Fruit fly (Drosophila melanogaster) whole organism, embryonic: ENCODE measurements around the gene CG17764.

Experiments used
- Adf1 ChIP-seq: fragments of 200-800 bp; sonication (Bioruptor generic); IDR thresholded peaks from 2 replicates; pipeline ENCODE4 v1.3.6; 2022; ENCODE audit warnings: missing biosample characterization, missing genetic modification characterization
- Bteb2 ChIP-seq: fragments of 200-800 bp; sonication (Bioruptor generic); optimal IDR thresholded peaks from 2 replicates; lab custom pipeline; 2016; ENCODE audit warnings: missing biosample characterization, missing genetic modification characterization
- CG12391 ChIP-seq: fragments of 200-800 bp; sonication (Bioruptor generic); optimal IDR thresholded peaks from 3 replicates; lab custom pipeline; 2018; ENCODE audit warnings: missing biosample characterization, mild to moderate bottlenecking, missing genetic modification characterization, moderate library complexity
- CG12942 ChIP-seq: fragments of 200-800 bp; sonication (Bioruptor generic); optimal IDR thresholded peaks from 3 replicates; lab custom pipeline; 2016; ENCODE audit warnings: missing biosample characterization, missing genetic modification characterization
- CG15073 ChIP-seq: fragments of 200-800 bp; sonication (Bioruptor generic); optimal IDR thresholded peaks from 2 replicates; lab custom pipeline; 2016; ENCODE audit warnings: missing biosample characterization, missing genetic modification characterization
- CG15269 ChIP-seq: fragments of 200-800 bp; sonication (Bioruptor generic); optimal IDR thresholded peaks from 2 replicates; lab custom pipeline; 2018; ENCODE audit warnings: missing biosample characterization, mild to moderate bottlenecking, missing genetic modification characterization, moderate library complexity
- CG15479 ChIP-seq: fragments of 200-800 bp; sonication (Bioruptor generic); optimal IDR thresholded peaks from 3 replicates; lab custom pipeline; 2019; ENCODE audit warnings: missing biosample characterization, mild to moderate bottlenecking, missing genetic modification characterization, moderate library complexity
- CG17612 ChIP-seq: fragments of 200-800 bp; sonication (Bioruptor generic); IDR thresholded peaks from 2 replicates; pipeline ENCODE4 v1.3.6; 2022; ENCODE audit warnings: missing biosample characterization, missing genetic modification characterization
- CG17802 ChIP-seq: fragments of 200-800 bp; sonication (Bioruptor generic); optimal IDR thresholded peaks from 2 replicates; lab custom pipeline; 2018; ENCODE audit warnings: missing biosample characterization, mild to moderate bottlenecking, missing genetic modification characterization, moderate library complexity
- CG18011 ChIP-seq: fragments of 200-800 bp; sonication (Bioruptor generic); optimal IDR thresholded peaks from 2 replicates; lab custom pipeline; 2017; ENCODE audit warnings: missing biosample characterization, missing genetic modification characterization, mild to moderate bottlenecking, moderate library complexity, missing genotype
- CG18764 ChIP-seq: fragments of 200-800 bp; sonication (Bioruptor generic); optimal IDR thresholded peaks from 3 replicates; lab custom pipeline; 2016; ENCODE audit warnings: missing biosample characterization, missing genetic modification characterization
- CG2712 ChIP-seq: fragments of 200-800 bp; optimal IDR thresholded peaks from 3 replicates; lab custom pipeline; 2019; ENCODE audit warnings: missing biosample characterization, mild to moderate bottlenecking, missing genetic modification characterization, moderate library complexity
- CG3281 ChIP-seq: fragments of 200-800 bp; sonication (Bioruptor generic); optimal IDR thresholded peaks from 3 replicates; lab custom pipeline; 2017; ENCODE audit warnings: missing biosample characterization, mild to moderate bottlenecking, missing genetic modification characterization
- CG3726 ChIP-seq: fragments of 200-800 bp; sonication (Bioruptor generic); IDR thresholded peaks from 3 replicates; pipeline ENCODE4, ENCODE4 v1.3.6; 2022; ENCODE audit warnings: missing biosample characterization, missing genetic modification characterization
- CG3847 ChIP-seq: fragments of 200-800 bp; sonication (Bioruptor generic); IDR thresholded peaks from 2 replicates; pipeline ENCODE4 v1.3.6; 2022; ENCODE audit warnings: missing biosample characterization, missing genetic modification characterization
- CG4328 ChIP-seq: fragments of 200-800 bp; sonication (Bioruptor generic); optimal IDR thresholded peaks from 3 replicates; lab custom pipeline; 2017; ENCODE audit warnings: missing biosample characterization, missing genetic modification reagents, missing genetic modification characterization
- CG6254 ChIP-seq: fragments of 200-800 bp; sonication (Bioruptor generic); optimal IDR thresholded peaks from 3 replicates; lab custom pipeline; 2017; ENCODE audit warnings: mild to moderate bottlenecking, missing biosample characterization, missing genetic modification reagents, missing genetic modification characterization
- CG7745 ChIP-seq: fragments of 200-800 bp; sonication (Bioruptor generic); optimal IDR thresholded peaks from 2 replicates; lab custom pipeline; 2018; ENCODE audit warnings: missing biosample characterization, mild to moderate bottlenecking, missing genetic modification characterization, moderate library complexity
- CG9797 ChIP-seq: fragments of 200-800 bp; sonication (Bioruptor generic); optimal IDR thresholded peaks from 3 replicates; lab custom pipeline; 2018; ENCODE audit warnings: missing biosample characterization, mild to moderate bottlenecking, missing genetic modification characterization
- CoRest ChIP-seq: fragments of 200-800 bp; sonication (Bioruptor generic); optimal IDR thresholded peaks from 3 replicates; lab custom pipeline; 2018; ENCODE audit warnings: missing biosample characterization, mild to moderate bottlenecking, missing genetic modification characterization, moderate library complexity
- D ChIP-seq, 2 experiments: fragments of 200-800 bp in 1 of 2; fragments of >200 bp in 1 of 2; sonication (Bioruptor generic) in 1 of 2; optimal IDR thresholded peaks; 2 replicates in 1 of 2; 3 replicates in 1 of 2; lab custom pipeline; 2017; ENCODE audit warnings: mild to moderate bottlenecking in 1 of 2, missing biosample characterization in 1 of 2, missing genetic modification characterization in 1 of 2, missing genetic modification reagents in 1 of 2
- D19A ChIP-seq: fragments of 200-800 bp; optimal IDR thresholded peaks from 3 replicates; lab custom pipeline; 2019; ENCODE audit warnings: missing biosample characterization, mild to moderate bottlenecking, missing genetic modification characterization, moderate library complexity
- Elba2 ChIP-seq: fragments of 200-800 bp; sonication (Bioruptor generic); optimal IDR thresholded peaks from 3 replicates; lab custom pipeline; 2016; ENCODE audit warnings: missing biosample characterization, missing genetic modification characterization
- Gug ChIP-seq: fragments of 200-800 bp; sonication (Bioruptor generic); IDR thresholded peaks from 4 replicates; pipeline ENCODE4 v1.3.6; 2022; ENCODE audit warnings: missing biosample characterization, missing genetic modification characterization
- Jarid2 ChIP-seq: fragments of 200-800 bp; sonication (Bioruptor generic); optimal IDR thresholded peaks from 3 replicates; lab custom pipeline; 2017; ENCODE audit warnings: mild to moderate bottlenecking, missing biosample characterization, missing genetic modification reagents, missing genetic modification characterization
- Lpt ChIP-seq: fragments of >200 bp; optimal IDR thresholded peaks from 2 replicates; lab custom pipeline; 2018; ENCODE audit warnings: missing biosample characterization, missing genetic modification characterization
- Optix ChIP-seq: fragments of 200-800 bp; sonication (Bioruptor generic); IDR thresholded peaks from 3 replicates; pipeline ENCODE4 v1.3.6; 2022; ENCODE audit warnings: missing biosample characterization, missing genetic modification characterization
- Ravus ChIP-seq: fragments of 200-800 bp; sonication (Bioruptor generic); IDR thresholded peaks from 2 replicates; pipeline ENCODE4 v1.3.6; 2022; ENCODE audit warnings: missing biosample characterization, missing genetic modification characterization
- Rx ChIP-seq: fragments of 200-800 bp; sonication (Bioruptor generic); IDR thresholded peaks from 2 replicates; pipeline ENCODE4 v1.3.6; 2022; ENCODE audit warnings: missing biosample characterization, missing genetic modification characterization
- Taf1 ChIP-seq: fragments of 200-800 bp; sonication (Bioruptor generic); IDR thresholded peaks from 2 replicates; pipeline ENCODE4 v1.3.6; 2022; ENCODE audit warnings: missing biosample characterization, missing genetic modification characterization
- Xbp1 ChIP-seq: fragments of 200-800 bp; sonication (Bioruptor generic); optimal IDR thresholded peaks from 3 replicates; lab custom pipeline; 2016; ENCODE audit warnings: missing biosample characterization, mild to moderate bottlenecking, missing genetic modification characterization
- aop ChIP-seq: fragments of 200-800 bp; sonication (Bioruptor generic); IDR thresholded peaks from 2 replicates; pipeline ENCODE4 v1.3.6; 2022; ENCODE audit warnings: missing biosample characterization, missing genetic modification characterization
- ara ChIP-seq: fragments of 200-800 bp; sonication (Bioruptor generic); IDR thresholded peaks from 2 replicates; pipeline ENCODE4 v1.3.6; 2022; ENCODE audit warnings: missing biosample characterization, missing genetic modification characterization
- croc ChIP-seq: fragments of 200-800 bp; sonication (Bioruptor generic); conservative IDR thresholded peaks from 3 replicates; pipeline ENCODE4 v1.3.6; 2022; ENCODE audit warnings: missing biosample characterization, missing genetic modification characterization
- grn ChIP-seq: fragments of 200-800 bp; sonication (Bioruptor generic); optimal IDR thresholded peaks from 3 replicates; lab custom pipeline; 2017; ENCODE audit warnings: missing biosample characterization, missing genetic modification characterization
- kni ChIP-seq: fragments of 200-800 bp; sonication (Bioruptor generic); optimal IDR thresholded peaks from 3 replicates; lab custom pipeline; 2017; ENCODE audit warnings: mild to moderate bottlenecking, missing biosample characterization, missing genetic modification reagents, missing genetic modification characterization
- mam ChIP-seq: fragments of 200-800 bp; sonication (Bioruptor generic); optimal IDR thresholded peaks from 3 replicates; lab custom pipeline; 2016; ENCODE audit warnings: missing biosample characterization, missing genetic modification characterization
- mld ChIP-seq: fragments of 200-800 bp; sonication (Bioruptor generic); IDR thresholded peaks from 3 replicates; pipeline ENCODE4 v1.3.6; 2022; ENCODE audit warnings: missing biosample characterization, missing genetic modification characterization; ENCODE audit not compliant: partially characterized antibody
- nom ChIP-seq: fragments of 200-800 bp; sonication (Bioruptor generic); optimal IDR thresholded peaks from 2 replicates; lab custom pipeline; 2017; ENCODE audit warnings: missing biosample characterization, missing genetic modification characterization, mild to moderate bottlenecking, moderate library complexity, missing genetic modification reagents
- otp ChIP-seq: fragments of 200-800 bp; sonication (Bioruptor generic); IDR thresholded peaks from 3 replicates; pipeline ENCODE4, ENCODE4 v1.3.6; 2022; ENCODE audit warnings: missing biosample characterization, missing genetic modification characterization
- pho ChIP-seq: fragments of 200-800 bp; sonication (Bioruptor generic); optimal IDR thresholded peaks from 2 replicates; lab custom pipeline; 2016; ENCODE audit warnings: missing biosample characterization, missing genetic modification characterization
- ranshi ChIP-seq: fragments of 200-800 bp; sonication (Bioruptor generic); IDR thresholded peaks from 2 replicates; pipeline ENCODE4 v1.3.6; 2022; ENCODE audit warnings: missing biosample characterization, missing genetic modification characterization
- sc ChIP-seq, 3 experiments: fragments of >200 bp in 2 of 3; fragments of 200-800 bp in 1 of 3; sonication (Bioruptor generic) in 1 of 3; optimal IDR thresholded peaks; 2 replicates in 2 of 3; 3 replicates in 1 of 3; lab custom pipeline; 2017; ENCODE audit warnings: mild to moderate bottlenecking in 1 of 3, missing biosample characterization in 1 of 3, missing genetic modification characterization in 1 of 3, missing genetic modification reagents in 1 of 3
- seq ChIP-seq: fragments of 200-800 bp; sonication (Bioruptor generic); IDR thresholded peaks from 2 replicates; pipeline ENCODE4 v1.3.6; 2022; ENCODE audit warnings: missing biosample characterization, missing genetic modification characterization
- sna ChIP-seq: fragments of 200-800 bp; sonication (Bioruptor generic); IDR thresholded peaks from 2 replicates; pipeline ENCODE4 v1.3.6; 2022; ENCODE audit warnings: missing biosample characterization, missing genetic modification characterization; ENCODE audit not compliant: partially characterized antibody
- sob ChIP-seq: fragments of 200-800 bp; sonication (Bioruptor generic); IDR thresholded peaks from 2 replicates; pipeline ENCODE4 v1.3.6; 2022; ENCODE audit warnings: missing biosample characterization, missing genetic modification characterization
- stc ChIP-seq: fragments of 200-800 bp; sonication (Bioruptor generic); IDR thresholded peaks from 2 replicates; pipeline ENCODE4 v1.3.6; 2022; ENCODE audit warnings: missing biosample characterization, missing genetic modification characterization
- toy ChIP-seq: fragments of 200-800 bp; sonication (Bioruptor generic); IDR thresholded peaks from 2 replicates; pipeline ENCODE4 v1.3.6; 2022; ENCODE audit warnings: missing biosample characterization, missing genetic modification characterization
- trem ChIP-seq: fragments of 200-800 bp; optimal IDR thresholded peaks from 3 replicates; lab custom pipeline; 2019; ENCODE audit warnings: missing biosample characterization, mild to moderate bottlenecking, missing genetic modification characterization, moderate library complexity
- zfh2 ChIP-seq: fragments of 200-800 bp; sonication (Bioruptor generic); optimal IDR thresholded peaks from 2 replicates; lab custom pipeline; 2016; ENCODE audit warnings: missing biosample characterization, missing genetic modification characterization

Gene CG17764

DNA sequence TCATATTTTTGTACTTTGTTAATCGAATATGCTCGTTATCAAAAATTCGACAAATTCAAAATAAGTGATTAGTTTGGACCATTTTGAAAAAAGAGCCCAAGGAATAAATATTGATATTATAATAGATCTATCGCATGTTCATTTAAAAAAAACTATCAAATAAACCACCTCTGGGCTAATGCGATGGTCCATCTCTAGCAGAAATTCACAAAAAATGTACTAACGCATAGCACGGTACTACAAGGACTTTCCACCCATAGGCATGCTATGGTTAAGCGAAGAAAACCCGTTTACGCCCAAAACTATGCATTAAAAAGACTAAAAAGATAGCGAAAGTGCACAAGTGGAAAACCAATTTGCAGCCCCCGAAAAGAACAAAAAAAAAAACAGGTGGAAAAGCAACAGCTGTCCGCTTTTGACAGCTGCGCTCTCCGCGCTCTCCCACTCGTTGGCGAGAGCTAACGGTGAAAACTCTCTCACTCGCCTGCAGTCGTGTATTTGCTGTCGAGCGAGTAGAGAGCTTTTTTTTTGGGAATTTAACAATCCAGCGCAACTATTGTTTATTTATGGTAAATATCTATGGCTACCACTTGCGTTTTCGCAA, 25.1 kb upstream of the CG17764 start, which contains the start of gene CanB (continued):
- peak; percentile 6 for TF ChIP-seq CG2712 (tag; lab: Kevin White, UChicago)
- TF ChIP-seq pho (GFP tag; lab: Kevin White, UChicago), result no peak
- TF ChIP-seq CG17802, result no peak
- no peak for TF ChIP-seq nom (GFP tag; lab: Kevin White, UChicago)
- TF ChIP-seq CG15269 (tag; lab: Kevin White, UChicago), result no peak
- no peak for TF ChIP-seq kni (GFP tag; lab: Kevin White, UChicago)
- TF ChIP-seq Bteb2 (GFP tag; lab: Kevin White, UChicago), result no peak
- TF ChIP-seq croc (GFP tag; lab: Robert Waterston, UW), result no peak
- no peak for TF ChIP-seq ranshi (GFP tag; lab: Robert Waterston, UW)
- TF ChIP-seq CG7745 (tag; lab: Kevin White, UChicago), result no peak
- no peak for TF ChIP-seq grn
- no peak for TF ChIP-seq CG4328 (GFP tag; lab: Kevin White, UChicago)
- no peak for TF ChIP-seq CG15479 (GFP tag; lab: Kevin White, UChicago)
- no peak for TF ChIP-seq Rx (GFP tag; lab: Robert Waterston, UW)
- no peak for TF ChIP-seq Ravus (GFP tag; lab: Robert Waterston, UW)
- no peak for TF ChIP-seq Lpt (GFP tag; lab: Kevin White, UChicago)
- TF ChIP-seq CG17612 (GFP tag; lab: Robert Waterston, UW), result no peak
- no peak for TF ChIP-seq otp (GFP tag; lab: Robert Waterston, UW)
- TF ChIP-seq CG18764, result no peak
- TF ChIP-seq Adf1, result no peak
- TF ChIP-seq ara, result no peak
- TF ChIP-seq Optix, result no peak
- no peak for TF ChIP-seq CG6254 (GFP tag; lab: Kevin White, UChicago)
- no peak for TF ChIP-seq CG3847 (GFP tag; lab: Robert Waterston, UW)
- no peak for TF ChIP-seq CG3726 (GFP tag; lab: Robert Waterston, UW)
- no peak for TF ChIP-seq seq
- TF ChIP-seq Gug, result no peak
- no peak for TF ChIP-seq trem (tag; lab: Kevin White, UChicago)
- no peak for TF ChIP-seq CG3281 (GFP tag; lab: Kevin White, UChicago)
- no peak for TF ChIP-seq mld (GFP tag; lab: Robert Waterston, UW)
- TF ChIP-seq D (optimal IDR thresholded peaks at IDR 0.05; lab: Kevin White, UChicago), result no peak
- no peak for TF ChIP-seq D (GFP tag; optimal IDR thresholded peaks at IDR 0.05; lab: Kevin White, UChicago)
- TF ChIP-seq D19A, result no peak
- TF ChIP-seq aop (GFP tag; lab: Robert Waterston, UW), result no peak
- no peak for TF ChIP-seq toy (GFP tag; lab: Robert Waterston, UW)
- TF ChIP-seq stc (GFP tag; lab: Robert Waterston, UW), result no peak
- TF ChIP-seq sob (GFP tag; lab: Robert Waterston, UW), result no peak
- TF ChIP-seq Jarid2, result no peak
- TF ChIP-seq CG12391 (tag; lab: Kevin White, UChicago), result peak; percentile 26
- TF ChIP-seq CoRest (tag; lab: Kevin White, UChicago), result peak; percentile 11
- TF ChIP-seq mam (GFP tag; lab: Kevin White, UChicago), result no peak
- peak; percentile 52; the same call in 1 of the 2 replicates for TF ChIP-seq sna (GFP tag; lab: Robert Waterston, UW)
- no peak for TF ChIP-seq Taf1 (GFP tag; lab: Robert Waterston, UW)
- TF ChIP-seq zfh2, result no peak
- peak; percentile 5 for TF ChIP-seq CG9797 (GFP tag; lab: Kevin White, UChicago)
- TF ChIP-seq CG12942 (GFP tag; lab: Kevin White, UChicago), result no peak
- TF ChIP-seq CG18011 (GFP tag; lab: Kevin White, UChicago), result no peak
- TF ChIP-seq sc (optimal IDR thresholded peaks at IDR 0.05; lab: Kevin White, UChicago), result no peak
- no peak for TF ChIP-seq sc (GFP tag; optimal IDR thresholded peaks at IDR 0.05; lab: Kevin White, UChicago)
- TF ChIP-seq Xbp1 (GFP tag; lab: Kevin White, UChicago), result peak; percentile 19
- no peak for TF ChIP-seq CG15073
- no peak for TF ChIP-seq Elba2
